Fruit fly (Drosophila melanogaster) whole organism, prepupa: ENCODE measurements around the gene moi.

ENCODE experiments used
- CG15336 ChIP-seq: fragments of 200-800 bp; sonication (Bioruptor generic); IDR thresholded peaks from 2 replicates; pipeline ENCODE4 v1.3.6; 2022; ENCODE audit warnings: missing biosample characterization, missing genetic modification characterization
- Hr4 ChIP-seq: fragments of 200-800 bp; sonication (Bioruptor generic); optimal IDR thresholded peaks from 3 replicates; lab custom pipeline; 2016; ENCODE audit warnings: missing biosample characterization, missing genetic modification characterization
- achi ChIP-seq: fragments of 200-800 bp; sonication (Bioruptor generic); optimal IDR thresholded peaks from 3 replicates; lab custom pipeline; 2016; ENCODE audit warnings: missing biosample characterization, missing genetic modification characterization
- cyc ChIP-seq: fragments of 200-800 bp; sonication (Bioruptor generic); optimal IDR thresholded peaks from 3 replicates; lab custom pipeline; 2016; ENCODE audit warnings: missing biosample characterization, missing genetic modification characterization
- esn ChIP-seq: fragments of 200-800 bp; sonication (Bioruptor generic); optimal IDR thresholded peaks from 2 replicates; lab custom pipeline; 2016; ENCODE audit warnings: missing biosample characterization, mild to moderate bottlenecking, missing genetic modification characterization, moderate library complexity
- salr ChIP-seq, 2 experiments: fragments of 200-800 bp; sonication (Bioruptor generic); optimal IDR thresholded peaks; 3 replicates each; lab custom pipeline; 2016 to 2018; ENCODE audit warnings: missing biosample characterization in 2 of 2, missing genetic modification characterization in 2 of 2, mild to moderate bottlenecking in 1 of 2

DNA sequence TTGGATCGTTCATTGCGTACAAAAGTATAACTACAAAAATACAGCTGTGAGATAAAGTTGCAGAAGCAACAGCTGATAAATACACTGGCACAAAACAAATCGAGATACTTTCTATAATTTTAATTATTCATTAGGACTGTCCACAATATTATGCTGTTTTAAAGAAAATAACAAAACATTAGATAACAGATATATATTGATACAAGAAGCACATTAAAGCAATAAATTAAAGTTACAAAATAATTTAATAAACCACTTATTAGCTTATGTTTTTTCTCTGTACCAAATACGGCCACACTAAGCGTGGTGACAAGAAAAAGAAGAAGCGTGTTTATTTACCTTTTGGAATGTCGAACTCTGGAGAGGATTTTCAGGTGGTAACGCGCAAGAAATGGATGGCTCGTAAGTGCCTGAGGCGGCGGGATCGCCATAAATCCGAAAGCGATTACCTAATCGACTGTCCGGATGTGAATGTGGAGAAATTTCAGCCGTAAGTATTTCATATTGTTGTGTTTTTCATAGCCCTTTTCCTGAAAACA lies 35.0 kb upstream of the moi start, which contains the start of the genes CG7988 and CG7183:
- TF ChIP-seq achi (GFP tag; lab: Kevin White, UChicago) = peak; percentile 97
- peak; percentile 98 for TF ChIP-seq Hr4 (GFP tag; lab: Kevin White, UChicago)
- TF ChIP-seq esn (GFP tag; lab: Kevin White, UChicago) = peak; percentile 99
- peak; percentile 97 for TF ChIP-seq CG15336
- peak; percentile 97 for TF ChIP-seq cyc (GFP tag; lab: Kevin White, UChicago)
- peak; percentile 92 to 97 for TF ChIP-seq salr (GFP tag; optimal IDR thresholded peaks at IDR 0.05; lab: Kevin White, UChicago)
